Fruit fly (Drosophila melanogaster) whole organism, embryonic: ENCODE results near the gene CG2964.
A peak's percentile ranks its signal among the peaks of the same experiment; 100 is the strongest.

ENCODE experiments used
- B-H1 ChIP-seq: fragments of 200-800 bp; sonication (Bioruptor generic); IDR thresholded peaks from 3 replicates; pipeline ENCODE4 v1.3.6; 2022; ENCODE audit warnings: missing biosample characterization, missing genetic modification characterization
- Bgb ChIP-seq: fragments of 200-800 bp; sonication (Bioruptor generic); IDR thresholded peaks from 2 replicates; pipeline ENCODE4 v1.3.6; 2022; ENCODE audit warnings: missing biosample characterization, missing genetic modification characterization; ENCODE audit not compliant: partially characterized antibody
- CG10565 ChIP-seq: fragments of 200-800 bp; sonication (Bioruptor generic); optimal IDR thresholded peaks from 3 replicates; lab custom pipeline; 2016; ENCODE audit warnings: missing biosample characterization, mild to moderate bottlenecking, missing genetic modification characterization
- CG10959 ChIP-seq: fragments of 200-800 bp; sonication (Bioruptor generic); IDR thresholded peaks from 2 replicates; pipeline ENCODE4 v1.3.6; 2022; ENCODE audit warnings: missing biosample characterization, missing genetic modification characterization
- CG11696 ChIP-seq: fragments of 200-800 bp; sonication (Bioruptor generic); IDR thresholded peaks from 2 replicates; pipeline ENCODE4 v1.3.6; 2022; ENCODE audit warnings: missing biosample characterization, missing genetic modification characterization
- CG12155 ChIP-seq: fragments of 200-800 bp; sonication (Bioruptor generic); optimal IDR thresholded peaks from 3 replicates; lab custom pipeline; 2016; ENCODE audit warnings: missing biosample characterization, missing genetic modification characterization
- CG13287 ChIP-seq: fragments of 200-800 bp; sonication (Bioruptor generic); IDR thresholded peaks from 2 replicates; pipeline ENCODE4 v1.3.6; 2022; ENCODE audit warnings: missing biosample characterization, missing genetic modification characterization; ENCODE audit not compliant: partially characterized antibody
- CG15514 ChIP-seq: fragments of 200-800 bp; sonication (Bioruptor generic); optimal IDR thresholded peaks from 3 replicates; lab custom pipeline; 2017; ENCODE audit warnings: missing biosample characterization, missing genetic modification characterization, mild to moderate bottlenecking, moderate library complexity, missing genetic modification reagents
- CG1602 ChIP-seq: fragments of 200-800 bp; sonication (Bioruptor generic); optimal IDR thresholded peaks from 3 replicates; lab custom pipeline; 2016; ENCODE audit warnings: missing biosample characterization, missing genetic modification characterization
- CG1603 ChIP-seq: fragments of 200-800 bp; sonication (Bioruptor generic); optimal IDR thresholded peaks from 2 replicates; lab custom pipeline; 2019; ENCODE audit warnings: missing biosample characterization, mild to moderate bottlenecking, missing genetic modification characterization, moderate library complexity
- CG17361 ChIP-seq: fragments of 200-800 bp; sonication (Bioruptor generic); IDR thresholded peaks from 3 replicates; pipeline ENCODE4 v1.3.6; 2022; ENCODE audit warnings: missing biosample characterization, missing genetic modification characterization
- CG2129 ChIP-seq: fragments of 200-800 bp; sonication (Bioruptor generic); IDR thresholded peaks from 2 replicates; pipeline ENCODE4 v1.3.6; 2022; ENCODE audit warnings: missing biosample characterization, missing genetic modification characterization; ENCODE audit not compliant: partially characterized antibody
- CG34422 ChIP-seq: fragments of 200-800 bp; sonication (Bioruptor generic); IDR thresholded peaks from 3 replicates; pipeline ENCODE4 v1.3.6; 2022; ENCODE audit warnings: missing biosample characterization, missing genetic modification characterization
- CG42726 ChIP-seq: fragments of 200-800 bp; sonication (Bioruptor generic); IDR thresholded peaks from 2 replicates; pipeline ENCODE4 v1.3.6; 2022; ENCODE audit warnings: missing biosample characterization, missing genetic modification characterization; ENCODE audit not compliant: partially characterized antibody
- CG5180 ChIP-seq: fragments of 200-800 bp; sonication (Bioruptor generic); optimal IDR thresholded peaks from 3 replicates; lab custom pipeline; 2017; ENCODE audit warnings: missing biosample characterization, missing genetic modification characterization, mild to moderate bottlenecking, moderate library complexity, missing genetic modification reagents
- CG6175 ChIP-seq: fragments of 200-800 bp; sonication (Bioruptor generic); IDR thresholded peaks from 3 replicates; pipeline ENCODE4 v1.3.6; 2022; ENCODE audit warnings: missing biosample characterization, missing genetic modification characterization
- CG7745 ChIP-seq: fragments of 200-800 bp; sonication (Bioruptor generic); optimal IDR thresholded peaks from 2 replicates; lab custom pipeline; 2018; ENCODE audit warnings: missing biosample characterization, mild to moderate bottlenecking, missing genetic modification characterization, moderate library complexity
- CG8281 ChIP-seq: fragments of 200-800 bp; sonication (Bioruptor generic); optimal IDR thresholded peaks from 2 replicates; lab custom pipeline; 2018; ENCODE audit warnings: missing biosample characterization, mild to moderate bottlenecking, missing genetic modification characterization, moderate library complexity
- CG8290 ChIP-seq, 3 experiments: fragments of 200-800 bp; sonication (Bioruptor generic); optimal IDR thresholded peaks; 2 replicates each; lab custom pipeline; 2016 to 2019; ENCODE audit warnings: missing biosample characterization in 3 of 3, missing genetic modification characterization in 3 of 3, mild to moderate bottlenecking in 2 of 3, moderate library complexity in 1 of 3
- D19B ChIP-seq: fragments of 200-800 bp; sonication (Bioruptor generic); optimal IDR thresholded peaks from 2 replicates; lab custom pipeline; 2017; ENCODE audit warnings: missing biosample characterization, mild to moderate bottlenecking, missing genetic modification characterization
- Drgx ChIP-seq: fragments of 200-800 bp; sonication (Bioruptor generic); IDR thresholded peaks from 2 replicates; pipeline ENCODE4 v1.3.6; 2022; ENCODE audit warnings: missing biosample characterization, missing genetic modification characterization
- Hr3 ChIP-seq: fragments of 200-800 bp; sonication (Bioruptor generic); optimal IDR thresholded peaks from 3 replicates; lab custom pipeline; 2016; ENCODE audit warnings: missing biosample characterization, missing genetic modification characterization
- Hr39 ChIP-seq: fragments of >200 bp; optimal IDR thresholded peaks from 2 replicates; lab custom pipeline; 2017
- Hr78 ChIP-seq, 2 experiments: fragments of 200-800 bp in 1 of 2; fragments of >200 bp in 1 of 2; sonication (Bioruptor generic) in 1 of 2; optimal IDR thresholded peaks; 2 replicates each; lab custom pipeline; 2017 to 2019; ENCODE audit warnings: missing biosample characterization in 2 of 2, missing genetic modification characterization in 2 of 2, mild to moderate bottlenecking in 1 of 2, moderate library complexity in 1 of 2
- Jarid2 ChIP-seq: fragments of 200-800 bp; sonication (Bioruptor generic); optimal IDR thresholded peaks from 3 replicates; lab custom pipeline; 2017; ENCODE audit warnings: mild to moderate bottlenecking, missing biosample characterization, missing genetic modification reagents, missing genetic modification characterization
- Med ChIP-seq: fragments of 200-800 bp; sonication (Bioruptor generic); peaks from one replicate; lab custom pipeline; 2016; ENCODE audit warnings: missing biosample characterization, missing genetic modification characterization, mild to moderate bottlenecking, inconsistent platforms, moderate library complexity
- Mrtf ChIP-seq: fragments of 200-800 bp; sonication (Bioruptor generic); IDR thresholded peaks from 3 replicates; pipeline ENCODE4 v1.3.6; 2022; ENCODE audit warnings: missing biosample characterization, missing genetic modification characterization
- Nf-YA ChIP-seq: fragments of 200-800 bp; sonication (Bioruptor generic); IDR thresholded peaks from 2 replicates; pipeline ENCODE4 v1.3.6; 2022; ENCODE audit warnings: missing biosample characterization, missing genetic modification characterization
- NfI ChIP-seq: fragments of 200-800 bp; sonication (Bioruptor generic); optimal IDR thresholded peaks from 3 replicates; lab custom pipeline; 2018; ENCODE audit warnings: missing biosample characterization, mild to moderate bottlenecking, missing genetic modification characterization, moderate library complexity
- Pdp1 ChIP-seq, 2 experiments: fragments of 200-800 bp; sonication (Bioruptor generic); optimal IDR thresholded peaks; 3 replicates each; lab custom pipeline; 2016; ENCODE audit warnings: missing biosample characterization in 2 of 2, missing genetic modification characterization in 2 of 2, mild to moderate bottlenecking in 1 of 2, moderate library complexity in 1 of 2
- Ravus ChIP-seq: fragments of 200-800 bp; sonication (Bioruptor generic); IDR thresholded peaks from 2 replicates; pipeline ENCODE4 v1.3.6; 2022; ENCODE audit warnings: missing biosample characterization, missing genetic modification characterization
- Sox102F ChIP-seq: fragments of 200-800 bp; sonication (Bioruptor generic); optimal IDR thresholded peaks from 2 replicates; lab custom pipeline; 2018; ENCODE audit warnings: missing biosample characterization, mild to moderate bottlenecking, missing genetic modification characterization, moderate library complexity
- Trl ChIP-seq, 3 experiments: fragments of >200 bp in 2 of 3; fragments of 200-800 bp in 1 of 3; sonication (Bioruptor generic) in 1 of 3; optimal IDR thresholded peaks; 2 replicates in 1 of 3; 3 replicates in 2 of 3; lab custom pipeline; 2016 to 2017; ENCODE audit warnings: missing biosample characterization in 1 of 3, missing genetic modification characterization in 1 of 3
- amos ChIP-seq: fragments of 200-800 bp; sonication (Bioruptor generic); IDR thresholded peaks from 2 replicates; pipeline ENCODE4 v1.3.6; 2022; ENCODE audit warnings: missing biosample characterization, missing genetic modification characterization; ENCODE audit not compliant: partially characterized antibody
- bowl ChIP-seq: fragments of 200-800 bp; sonication (Bioruptor generic); IDR thresholded peaks from 2 replicates; pipeline ENCODE4 v1.3.6; 2022; ENCODE audit warnings: missing biosample characterization, missing genetic modification characterization
- chinmo ChIP-seq: fragments of 200-800 bp; sonication (Bioruptor generic); IDR thresholded peaks from 4 replicates; pipeline ENCODE4 v1.3.6; 2022; ENCODE audit warnings: missing biosample characterization, missing genetic modification characterization; ENCODE audit not compliant: partially characterized antibody
- chn ChIP-seq: fragments of 200-800 bp; sonication (Bioruptor generic); optimal IDR thresholded peaks from 2 replicates; lab custom pipeline; 2016; ENCODE audit warnings: missing biosample characterization, missing genetic modification characterization
- ftz-f1 ChIP-seq: fragments of 200-800 bp; sonication (Bioruptor generic); optimal IDR thresholded peaks from 2 replicates; lab custom pipeline; 2016; ENCODE audit warnings: missing biosample characterization, missing genetic modification characterization
- gce ChIP-seq: fragments of 200-800 bp; sonication (Bioruptor generic); IDR thresholded peaks from 3 replicates; pipeline ENCODE4 v1.3.6; 2022; ENCODE audit warnings: missing biosample characterization, missing genetic modification characterization
- sim ChIP-seq: fragments of 200-800 bp; sonication (Bioruptor generic); IDR thresholded peaks from 2 replicates; pipeline ENCODE4 v1.3.6; 2022; ENCODE audit warnings: missing biosample characterization, missing genetic modification characterization
- sna ChIP-seq: fragments of 200-800 bp; sonication (Bioruptor generic); IDR thresholded peaks from 2 replicates; pipeline ENCODE4 v1.3.6; 2022; ENCODE audit warnings: missing biosample characterization, missing genetic modification characterization; ENCODE audit not compliant: partially characterized antibody
- so ChIP-seq: fragments of 200-800 bp; sonication (Bioruptor generic); IDR thresholded peaks from 3 replicates; pipeline ENCODE4 v1.3.6; 2022; ENCODE audit warnings: missing biosample characterization, missing genetic modification characterization
- sr ChIP-seq: fragments of 200-800 bp; sonication (Bioruptor generic); IDR thresholded peaks from 3 replicates; pipeline ENCODE4 v1.3.6; 2022; ENCODE audit warnings: missing biosample characterization, missing genetic modification characterization
- z ChIP-seq: fragments of 200-800 bp; sonication (Bioruptor generic); IDR thresholded peaks from 3 replicates; pipeline ENCODE4 v1.3.6; 2022; ENCODE audit warnings: missing biosample characterization, missing genetic modification characterization

CG2964 gene

dm6 chr2L:2851589-2851988 is 39.4 kb downstream of the CG2964 start:
- no peak for TF ChIP-seq Ravus (GFP tag; lab: Robert Waterston, UW)
- TF ChIP-seq Sox102F (GFP tag; lab: Kevin White, UChicago) = peak; percentile 8
- peak; percentile 40; the same call in 1 of the 2 replicates for TF ChIP-seq Drgx

dm6 chr2L:2855204-2855768 is 43.0 kb downstream of the CG2964 start:
- TF ChIP-seq ftz-f1 (GFP tag; lab: Kevin White, UChicago) (peak; percentile 71), CG34422 (peak; percentile 16; the same call in 1 of the 3 replicates), sna (0 out of 2 replicates have a peak, but pooled peaks have one; percentile 17), CG15514 (GFP tag; lab: Kevin White, UChicago) (peak; percentile 81), chinmo (peak; percentile 77; the same call in 2 of the 4 replicates), Sox102F (GFP tag; lab: Kevin White, UChicago) (peak; percentile 17), Mrtf (no peak), CG1602 (GFP tag; lab: Kevin White, UChicago) (no peak), CG11696 (GFP tag; lab: Robert Waterston, UW) (no peak), Trl (optimal IDR thresholded peaks at IDR 0.05; lab: Kevin White, UChicago) (peak in 1 of 2 experiments; percentile 14), Trl (GFP tag; optimal IDR thresholded peaks at IDR 0.05; lab: Kevin White, UChicago) (no peak), Hr3 (GFP tag; lab: Kevin White, UChicago) (no peak), Nf-YA (GFP tag; lab: Robert Waterston, UW) (no peak), CG12155 (no peak), amos (peak; percentile 2), sr (GFP tag; lab: Robert Waterston, UW) (0 out of 3 replicates have a peak, but pooled peaks have one; percentile 3), bowl (peak; percentile 27; the same call in 1 of the 2 replicates), Med (GFP tag; lab: Kevin White, UChicago) (peak; percentile 16), Hr78 (GFP tag; optimal IDR thresholded peaks at IDR 0.05; lab: Kevin White, UChicago) (peak in 1 of 2 experiments; percentile 99), Pdp1 (GFP tag; optimal IDR thresholded peaks at IDR 0.05; lab: Kevin White, UChicago) (peak in 1 of 2 experiments; percentile 74), sim (GFP tag; lab: Robert Waterston, UW) (peak; percentile 59; the same call in 1 of the 2 replicates), CG13287 (peak; percentile 5; the same call in 1 of the 2 replicates), CG10565 (GFP tag; lab: Kevin White, UChicago) (no peak), so (GFP tag; lab: Robert Waterston, UW) (0 out of 3 replicates have a peak, but pooled peaks have one; percentile 48), NfI (GFP tag; lab: Kevin White, UChicago) (peak; percentile 2), CG1603 (tag; lab: Kevin White, UChicago) (peak; percentile 46), Bgb (peak; percentile 41; the same call in 1 of the 2 replicates), CG17361 (GFP tag; lab: Robert Waterston, UW) (no peak), z (GFP tag; lab: Robert Waterston, UW) (0 out of 3 replicates have a peak, but pooled peaks have one; percentile 39), Jarid2 (GFP tag; lab: Kevin White, UChicago) (peak; percentile 59), CG7745 (no peak), chn (peak; percentile 0), CG8281 (tag; lab: Kevin White, UChicago) (no peak), B-H1 (GFP tag; lab: Robert Waterston, UW) (no peak; the same call in 2 of the 3 replicates), CG6175 (GFP tag; lab: Robert Waterston, UW) (no peak), CG10959 (GFP tag; lab: Robert Waterston, UW) (no peak), CG42726 (GFP tag; lab: Robert Waterston, UW) (0 out of 2 replicates have a peak, but pooled peaks have one; percentile 10), CG2129 (GFP tag; lab: Robert Waterston, UW) (no peak), D19B (peak; percentile 5), CG8290 (GFP tag; optimal IDR thresholded peaks at IDR 0.05; lab: Kevin White, UChicago) (no peak), CG8290 (tag; optimal IDR thresholded peaks at IDR 0.05; lab: Kevin White, UChicago) (peak in 1 of 2 experiments; percentile 55), Hr39 (no peak), CG5180 (GFP tag; lab: Kevin White, UChicago) (peak; percentile 50), gce (no peak)
